Worm (Caenorhabditis elegans): ENCODE measurements around the gene pitr-5.

pitr-5 gene

ce11 chrV:7198403-7198802 is 13.8 kb downstream of the pitr-5 start (continued):
- TF ChIP-seq nhr-90 (tag; optimal IDR thresholded peaks at IDR 0.05; ENCODE audit: poor library complexity) (peak; percentile 13), lin-35 (GFP tag; optimal IDR thresholded peaks at IDR 0.05) (peak in 1 of 2 experiments; percentile 31), C04F5.9 (tag; optimal IDR thresholded peaks at IDR 0.05) (no peak), ceh-8 (GFP tag; optimal IDR thresholded peaks at IDR 0.05) (no peak), tlp-1 (tag; optimal IDR thresholded peaks at IDR 0.05) (no peak), Y116A8C.19 (tag; optimal IDR thresholded peaks at IDR 0.05; ENCODE audit: borderline replicate concordance) (no peak), mef-2 (tag; optimal IDR thresholded peaks at IDR 0.05) (no peak), C16A3.4 (tag; optimal IDR thresholded peaks at IDR 0.05) (no peak), C34B4.2 (tag; optimal IDR thresholded peaks at IDR 0.05) (no peak), unc-62 (GFP tag; optimal IDR thresholded peaks at IDR 0.05) (no peak), zip-4 (GFP tag; optimal IDR thresholded peaks at IDR 0.05) (no peak), efl-1 (optimal IDR thresholded peaks at IDR 0.05) (no peak), efl-1 (GFP tag; optimal IDR thresholded peaks at IDR 0.05 in 1 of 2) (peak in 1 of 2 experiments; percentile 91), hlh-4 (tag; optimal IDR thresholded peaks at IDR 0.05) (no peak), nhr-71 (tag; optimal IDR thresholded peaks at IDR 0.05) (peak; percentile 1), lsy-2 (tag; optimal IDR thresholded peaks at IDR 0.05) (no peak), nhr-19 (GFP tag; conservative IDR thresholded peaks at IDR 0.05) (no peak), snpc-4 (tag; optimal IDR thresholded peaks at IDR 0.05) (no peak), isw-1 (GFP tag; IDR thresholded peaks at IDR 0.05) (no peak), ztf-11 (tag; optimal IDR thresholded peaks at IDR 0.05) (no peak), mep-1 (tag; optimal IDR thresholded peaks at IDR 0.05) (no peak), fkh-8 (tag; optimal IDR thresholded peaks at IDR 0.05) (no peak), nhr-12 (tag; optimal IDR thresholded peaks at IDR 0.05) (no peak), aly-2 (tag; optimal IDR thresholded peaks at IDR 0.05) (peak; percentile 59), ceh-82 (tag; optimal IDR thresholded peaks at IDR 0.05) (no peak), jun-1 (tag; optimal IDR thresholded peaks at IDR 0.05) (no peak)

ce11 chrV:7199077-7199476 is 14.4 kb downstream of the pitr-5 start:
- TF ChIP-seq mdl-1 (tag; optimal IDR thresholded peaks at IDR 0.05), result no peak
- no peak for TF ChIP-seq swsn-7 (tag; optimal IDR thresholded peaks at IDR 0.05)
- no peak for TF ChIP-seq lsy-2 (tag; optimal IDR thresholded peaks at IDR 0.05)
- TF ChIP-seq mep-1 (tag; optimal IDR thresholded peaks at IDR 0.05), result no peak
- no peak for TF ChIP-seq aha-1 (tag; optimal IDR thresholded peaks at IDR 0.05)
- TF ChIP-seq unc-98 (GFP tag; IDR thresholded peaks at IDR 0.05), result no peak
- TF ChIP-seq hlh-4 (tag; optimal IDR thresholded peaks at IDR 0.05), result no peak
- no peak for TF ChIP-seq nhr-77 (tag; optimal IDR thresholded peaks at IDR 0.05)
- no peak for TF ChIP-seq ces-1 (GFP tag; optimal IDR thresholded peaks at IDR 0.05)
- TF ChIP-seq hlh-17 (GFP tag; optimal IDR thresholded peaks at IDR 0.05; ENCODE audit: borderline replicate concordance), result no peak

ce11 chrV:7199932-7200331 is 15.3 kb downstream of the pitr-5 start, which contains the start of gene F09G2.1:
TSS of gene F09G2.1 (plus strand) at chrV:7200232.
- TF ChIP-seq nhr-20 (tag; optimal IDR thresholded peaks at IDR 0.05), result no peak
- no peak for TF ChIP-seq tbx-2 (tag; optimal IDR thresholded peaks at IDR 0.05)
- no peak for TF ChIP-seq lin-14 (GFP tag; optimal IDR thresholded peaks at IDR 0.05)
- TF ChIP-seq sptf-1 (tag; optimal IDR thresholded peaks at IDR 0.05), result no peak
- no peak for TF ChIP-seq egl-27 (tag; optimal IDR thresholded peaks at IDR 0.05)
- TF ChIP-seq lir-3 (tag; optimal IDR thresholded peaks at IDR 0.05; ENCODE audit: poor library complexity), result no peak
- no peak for TF ChIP-seq nhr-84 (tag; optimal IDR thresholded peaks at IDR 0.05)
- TF ChIP-seq C34B4.2 (tag; optimal IDR thresholded peaks at IDR 0.05), result no peak
- TF ChIP-seq nhr-77 (tag; optimal IDR thresholded peaks at IDR 0.05), result no peak
- no peak for TF ChIP-seq nhr-11 (tag; optimal IDR thresholded peaks at IDR 0.05)
- TF ChIP-seq unc-98 (GFP tag; IDR thresholded peaks at IDR 0.05), result no peak
- TF ChIP-seq nhr-76 (tag; optimal IDR thresholded peaks at IDR 0.05), result no peak
- no peak for TF ChIP-seq xbp-1 (tag; optimal IDR thresholded peaks at IDR 0.05)
- no peak for TF ChIP-seq zag-1 (tag; optimal IDR thresholded peaks at IDR 0.05)
- TF ChIP-seq lsy-2 (tag; optimal IDR thresholded peaks at IDR 0.05), result no peak
- TF ChIP-seq nhr-28 (tag; optimal IDR thresholded peaks at IDR 0.05), result no peak
- TF ChIP-seq Y116A8C.19 (tag; optimal IDR thresholded peaks at IDR 0.05; ENCODE audit: borderline replicate concordance), result no peak
- TF ChIP-seq nhr-12 (tag; optimal IDR thresholded peaks at IDR 0.05), result no peak

All from whole organism, L1 larva.